Fruit fly (Drosophila melanogaster) S2 (cell line): Measurements from ENCODE around the gene dah.

ENCODE experiments used
- CG8478 ChIP-seq: fragments of >200 bp; optimal IDR thresholded peaks from 2 replicates; lab custom pipeline; 2018
- CTCF ChIP-seq, 2 experiments: fragments of >200 bp; optimal IDR thresholded peaks; 2 replicates each; lab custom pipeline; 2018

Gene dah

dm6 chrX:15328148-15328718 is at the start of gene dah:
dah (plus strand) TSS chrX:15328342.
- TF ChIP-seq CTCF (optimal IDR thresholded peaks at IDR 0.05; lab: Kevin White, UChicago) (no peak), CG8478 (lab: Kevin White, UChicago) (no peak)

dm6 chrX:15292794-15293193 is 35.3 kb upstream of the dah start, which contains the start of gene CG5877:
CG5877 (plus strand) TSS chrX:15293031.
- TF ChIP-seq CG8478 (lab: Kevin White, UChicago) (no peak), CTCF (optimal IDR thresholded peaks at IDR 0.05; lab: Kevin White, UChicago) (peak in 1 of 2 experiments; percentile 31)

- no peak for TF ChIP-seq CTCF (optimal IDR thresholded peaks at IDR 0.05; lab: Kevin White, UChicago)
- no peak for TF ChIP-seq CG8478 (lab: Kevin White, UChicago)
These were observed 30.9 kb upstream of the dah start, which contains the start of gene gce for dm6 chrX:15296969-15297816. gce (plus strand) TSS chrX:15297766.

- TF ChIP-seq CG8478 (lab: Kevin White, UChicago) (no peak), CTCF (optimal IDR thresholded peaks at IDR 0.05; lab: Kevin White, UChicago) (no peak)
These were observed 30.2 kb upstream of the dah start for dm6 chrX:15297963-15298297.

- TF ChIP-seq CTCF (optimal IDR thresholded peaks at IDR 0.05; lab: Kevin White, UChicago), result no peak
These were observed 29.7 kb upstream of the dah start for dm6 chrX:15298298-15299069.

dm6 chrX:15299927-15300740 is 28.0 kb upstream of the dah start:
- TF ChIP-seq CG8478 (lab: Kevin White, UChicago), result no peak
- no peak for TF ChIP-seq CTCF (optimal IDR thresholded peaks at IDR 0.05; lab: Kevin White, UChicago)

dm6 chrX:15301175-15301574 is 27.0 kb upstream of the dah start:
- TF ChIP-seq CG8478 (lab: Kevin White, UChicago) (no peak), CTCF (optimal IDR thresholded peaks at IDR 0.05; lab: Kevin White, UChicago) (no peak)

dm6 chrX:15303176-15304115 is 24.7 kb upstream of the dah start:
- TF ChIP-seq CG8478 (lab: Kevin White, UChicago) (no peak), CTCF (optimal IDR thresholded peaks at IDR 0.05; lab: Kevin White, UChicago) (no peak)

dm6 chrX:15304211-15304610 is 23.9 kb upstream of the dah start:
- TF ChIP-seq CG8478 (lab: Kevin White, UChicago) (no peak), CTCF (optimal IDR thresholded peaks at IDR 0.05; lab: Kevin White, UChicago) (no peak)

dm6 chrX:15305975-15306909 is 21.9 kb upstream of the dah start:
- no peak for TF ChIP-seq CTCF (optimal IDR thresholded peaks at IDR 0.05; lab: Kevin White, UChicago)
- TF ChIP-seq CG8478 (lab: Kevin White, UChicago), result no peak

- TF ChIP-seq CTCF (optimal IDR thresholded peaks at IDR 0.05; lab: Kevin White, UChicago) (no peak), CG8478 (lab: Kevin White, UChicago) (no peak)
These were observed 20.5 kb upstream of the dah start for dm6 chrX:15307485-15308138.
